Worm (Caenorhabditis elegans) whole organism, early embryonic: ENCODE measurements around the gene srh-212.
"Not testable (repeated sequence)": the region's sequence is repeated elsewhere in the genome, so short reads cannot be mapped to it uniquely, and the experiment has no call there.

ENCODE experiments used
- ama-1 ChIP-seq: fragments of 150-350 bp; optimal IDR thresholded peaks from 2 replicates; lab custom pipeline; 2014
- ceh-13 ChIP-seq: fragments of 200-800 bp; sonication (Bioruptor generic); optimal IDR thresholded peaks from 2 replicates; lab custom pipeline; 2018; ENCODE audit warnings: mild to moderate bottlenecking, missing genetic modification characterization, missing compliant biosample characterization
- ceh-36 ChIP-seq: sonication (generic microtip); optimal IDR thresholded peaks from 2 replicates; lab custom pipeline; 2016; ENCODE audit warnings: missing genetic modification characterization, inconsistent platforms, missing compliant biosample characterization
- flt-1 ChIP-seq: fragments of 200-800 bp; sonication (Bioruptor generic); IDR thresholded peaks from 2 replicates; pipeline ENCODE4 v1.3.6; 2022; ENCODE audit warnings: missing genetic modification characterization, missing compliant biosample characterization
- hnd-1 ChIP-seq: sonication (generic microtip); optimal IDR thresholded peaks from 2 replicates; lab custom pipeline; 2016; ENCODE audit warnings: missing genetic modification characterization, missing compliant biosample characterization

- TF ChIP-seq ama-1 (lab: Kevin White, UChicago); flt-1 (GFP tag; lab: Robert Waterston, UW); ceh-36 (tag; lab: Kevin White, UChicago); hnd-1 (tag; lab: Kevin White, UChicago); ceh-13 (GFP tag; lab: Kevin White, UChicago): not testable (repeated sequence)
These were observed 26.3 kb downstream of the srh-212 start, which contains the start of gene F40C5.2 for ce11 chrV:3570695-3571094.
